Fruit fly (Drosophila melanogaster): ENCODE results near the gene CG42404.

Gene CG42404

DNA sequence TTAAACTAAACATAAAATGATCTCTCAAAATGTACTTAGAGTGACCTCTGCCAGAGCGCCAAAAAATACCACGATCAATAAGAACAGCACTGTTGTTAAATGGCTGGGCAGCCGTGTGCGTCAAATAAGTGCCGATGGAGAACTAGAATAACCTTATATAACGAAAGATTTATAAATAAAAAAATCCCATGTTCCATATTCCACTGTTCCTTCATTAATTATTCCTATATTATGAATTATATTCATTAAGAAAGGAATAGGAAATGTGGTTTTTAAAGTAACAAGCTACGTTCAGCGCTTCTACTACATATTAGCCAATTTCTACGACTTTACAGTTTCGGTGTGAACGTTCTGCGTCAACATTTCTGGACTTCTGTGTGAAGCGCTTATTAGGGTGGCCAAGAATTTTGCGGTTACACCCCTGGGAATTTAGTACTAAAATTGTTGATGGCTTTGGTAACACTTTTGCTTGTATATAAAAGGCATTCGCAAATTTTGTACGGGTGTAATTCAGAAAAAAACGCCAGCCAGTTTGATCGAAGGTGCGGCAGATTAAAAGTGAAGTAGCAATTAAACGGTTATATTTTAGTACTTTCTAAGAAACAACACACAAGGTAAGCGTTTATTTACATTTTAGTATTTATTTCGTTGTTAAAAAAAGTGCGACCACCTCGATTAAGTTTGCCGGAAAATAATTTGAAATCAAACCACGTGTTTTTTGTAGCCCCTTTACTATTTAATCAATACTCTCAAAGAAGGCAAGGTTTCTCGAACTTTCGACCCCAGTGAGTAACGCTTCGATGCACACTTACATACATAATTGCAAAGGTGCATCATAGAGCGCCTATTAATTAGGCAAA lies 7.5 kb upstream of the CG42404 start, which contains the start of the genes tefu and Hsc70-4:
TSS of gene tefu (minus strand) at position 51 of the 860 bp plus-strand sequence.
TSS of gene Hsc70-4 (plus strand) at position 502 of the 860 bp plus-strand sequence.
- TF ChIP-seq psq (optimal IDR thresholded peaks at IDR 0.05) (no peak), h (optimal IDR thresholded peaks at IDR 0.05) (no peak), insv (optimal IDR thresholded peaks at IDR 0.05) (no peak), ttk (optimal IDR thresholded peaks at IDR 0.05) (no peak), Sin3A (optimal IDR thresholded peaks at IDR 0.05) (no peak), Myc (optimal IDR thresholded peaks at IDR 0.05) (no peak)

DNA sequence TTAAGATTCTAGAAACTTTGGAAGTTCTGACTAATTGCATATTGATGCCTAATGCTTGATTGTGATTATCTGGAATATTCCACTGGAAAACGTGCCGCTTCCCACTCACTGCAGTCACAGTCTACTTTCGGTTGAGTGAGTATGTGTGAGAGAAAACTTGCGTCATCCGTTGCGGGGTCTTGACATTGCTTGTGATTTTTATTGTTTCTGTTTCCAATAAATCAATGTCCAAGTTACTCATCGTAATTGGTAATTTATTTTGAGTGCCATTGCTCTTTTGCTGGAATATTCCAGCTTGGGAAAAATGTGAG lies 6.9 kb upstream of the CG42404 start:
- TF ChIP-seq h (optimal IDR thresholded peaks at IDR 0.05) (no peak), Myc (optimal IDR thresholded peaks at IDR 0.05) (no peak), insv (optimal IDR thresholded peaks at IDR 0.05) (no peak), ttk (optimal IDR thresholded peaks at IDR 0.05) (no peak)

DNA sequence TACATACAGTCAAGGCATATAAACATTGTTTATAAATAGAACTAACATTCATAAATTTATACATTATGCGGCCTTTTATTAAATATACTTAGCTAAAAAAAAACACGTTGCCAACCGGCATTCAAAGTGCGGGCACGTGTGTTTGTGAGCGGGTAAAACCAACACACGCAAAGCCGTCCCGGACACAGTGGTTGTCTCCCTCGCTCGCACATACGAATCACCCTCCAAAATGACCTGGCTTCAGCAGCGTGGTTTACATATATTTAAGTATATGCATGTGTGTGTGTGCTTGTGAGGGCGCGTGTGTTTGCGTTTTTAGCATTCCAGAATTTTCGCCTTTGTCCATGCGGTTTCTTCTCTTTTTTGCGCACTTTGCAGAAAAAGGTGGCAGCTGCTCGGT lies 6.4 kb upstream of the CG42404 start:
- TF ChIP-seq h (optimal IDR thresholded peaks at IDR 0.05) = no peak
- TF ChIP-seq insv (optimal IDR thresholded peaks at IDR 0.05) = no peak
- no peak for TF ChIP-seq ttk (optimal IDR thresholded peaks at IDR 0.05)
- no peak for TF ChIP-seq psq (optimal IDR thresholded peaks at IDR 0.05)
- TF ChIP-seq Sin3A (optimal IDR thresholded peaks at IDR 0.05) = no peak
- no peak for TF ChIP-seq Myc (optimal IDR thresholded peaks at IDR 0.05)

DNA sequence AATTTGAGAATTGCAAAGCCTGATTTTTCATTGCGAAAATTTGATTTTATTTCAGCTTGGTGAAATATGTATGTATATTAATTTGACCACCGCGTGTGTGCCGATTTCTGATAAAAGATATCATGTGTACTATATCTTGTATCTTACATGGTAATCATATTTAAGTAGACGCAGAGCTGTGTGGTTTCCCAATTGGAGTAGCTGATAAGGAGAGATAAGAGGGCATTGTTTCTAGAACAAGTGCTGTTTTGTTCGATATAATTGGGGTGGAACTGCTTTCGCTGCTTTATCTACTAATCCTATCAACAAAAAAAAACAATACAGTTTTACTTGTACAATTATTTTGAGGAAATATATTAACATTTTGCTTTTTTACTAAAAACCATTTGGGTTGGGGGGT lies 3.3 kb upstream of the CG42404 start:
- TF ChIP-seq insv (optimal IDR thresholded peaks at IDR 0.05) (no peak), h (optimal IDR thresholded peaks at IDR 0.05) (no peak), ttk (optimal IDR thresholded peaks at IDR 0.05) (no peak), Sin3A (optimal IDR thresholded peaks at IDR 0.05) (no peak)

DNA sequence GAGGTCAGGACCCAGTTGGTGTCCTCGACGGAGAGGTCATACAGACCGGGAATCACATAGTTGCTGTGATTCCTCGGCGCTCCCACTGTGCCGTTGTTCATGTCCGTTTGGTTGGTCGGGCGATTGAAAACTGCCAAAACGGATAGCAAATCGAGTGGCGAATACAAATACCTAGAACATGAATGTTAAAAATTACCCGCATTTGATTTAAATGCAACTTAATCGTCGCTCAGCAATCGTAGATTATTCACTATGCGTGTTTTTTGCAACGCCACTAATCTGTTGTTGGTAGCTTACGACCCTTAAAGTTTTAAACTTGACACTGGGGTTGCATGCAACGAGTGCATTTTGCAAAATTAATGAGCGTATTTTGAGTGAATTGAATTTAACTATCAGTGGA lies 857 bp upstream of the CG42404 start, which contains the start of gene Amt:
TSS of gene Amt (minus strand) at position 101 of the 400 bp plus-strand sequence.
- TF ChIP-seq Sin3A (optimal IDR thresholded peaks at IDR 0.05) (no peak), ttk (optimal IDR thresholded peaks at IDR 0.05) (no peak), h (optimal IDR thresholded peaks at IDR 0.05) (no peak), psq (optimal IDR thresholded peaks at IDR 0.05) (no peak), Myc (optimal IDR thresholded peaks at IDR 0.05) (no peak), insv (optimal IDR thresholded peaks at IDR 0.05) (no peak)

DNA sequence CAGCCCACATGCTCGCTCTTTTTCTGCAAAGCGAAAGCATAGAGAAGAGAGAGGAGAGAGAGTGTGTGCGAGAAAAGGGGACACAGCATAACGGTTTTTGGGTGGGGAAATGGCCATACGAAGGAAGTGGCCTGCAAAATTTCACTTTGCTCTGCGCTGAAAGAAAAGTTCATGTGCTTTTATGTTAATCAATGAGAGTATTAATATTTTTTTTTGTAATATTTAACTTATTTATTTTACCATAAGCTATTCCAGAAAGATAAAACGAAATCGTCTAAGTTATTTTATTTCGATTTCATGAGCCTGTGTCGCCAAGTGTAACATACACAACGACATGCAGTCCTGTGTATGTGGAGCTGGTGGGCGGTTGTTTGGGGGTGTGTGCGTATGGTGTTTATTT lies 560 bp downstream of the CG42404 start:
- TF ChIP-seq insv (optimal IDR thresholded peaks at IDR 0.05) (no peak), h (optimal IDR thresholded peaks at IDR 0.05) (no peak), ttk (optimal IDR thresholded peaks at IDR 0.05) (no peak), psq (optimal IDR thresholded peaks at IDR 0.05) (no peak), Myc (optimal IDR thresholded peaks at IDR 0.05) (no peak), Sin3A (optimal IDR thresholded peaks at IDR 0.05) (no peak)

DNA sequence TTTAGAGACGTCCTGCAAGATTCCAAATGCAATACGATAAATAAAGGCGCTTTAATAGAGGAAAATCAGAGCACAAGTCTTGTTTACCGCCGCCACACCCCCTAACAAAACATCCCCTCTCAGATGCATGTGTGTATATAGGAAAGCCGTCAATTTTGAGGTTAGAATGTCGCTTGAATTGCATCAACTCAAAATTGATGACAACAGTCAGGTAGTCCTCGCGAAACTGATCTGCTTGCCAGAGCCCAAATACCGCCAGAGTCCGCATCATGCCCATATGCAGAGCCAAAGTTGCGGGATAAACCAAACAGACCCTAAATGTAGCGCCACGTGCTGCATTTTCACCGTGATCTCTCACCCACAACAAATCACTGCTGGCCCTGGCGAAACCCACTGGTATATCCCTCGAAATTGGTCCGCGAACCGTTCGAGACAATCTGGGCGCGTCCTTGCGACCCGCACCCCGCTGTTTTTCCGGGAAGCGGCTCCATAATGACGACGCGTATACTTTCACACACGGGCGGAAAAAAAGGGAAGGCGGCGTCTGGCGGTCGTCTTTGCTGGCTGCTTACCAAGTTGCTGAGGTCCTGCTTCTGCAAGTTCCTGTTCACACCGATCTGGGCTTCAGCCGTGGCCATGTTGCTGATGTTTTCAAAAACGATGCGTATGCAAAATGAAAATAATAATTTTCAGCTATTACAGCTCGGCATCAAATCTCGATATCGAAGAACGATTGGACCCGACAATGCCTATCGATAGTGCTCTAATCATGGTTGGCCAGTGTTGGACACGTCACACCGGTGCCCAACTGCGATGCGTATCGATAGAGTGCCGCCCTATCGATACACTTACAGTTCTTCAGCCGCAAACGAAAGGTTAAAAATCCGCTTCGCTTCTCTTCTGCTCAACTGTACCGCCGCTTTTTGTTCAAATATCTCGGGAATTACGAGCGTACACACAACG lies 13.1 kb downstream of the CG42404 start, which contains the start of the genes eIF2gamma and Set:
TSS of gene eIF2gamma (minus strand) at position 749 of the 963 bp plus-strand sequence.
TSS of gene Set (plus strand) at position 843 of the 963 bp plus-strand sequence.
- no peak for TF ChIP-seq h (optimal IDR thresholded peaks at IDR 0.05)
- no peak for TF ChIP-seq psq (optimal IDR thresholded peaks at IDR 0.05)
- no peak for TF ChIP-seq insv (optimal IDR thresholded peaks at IDR 0.05)
- no peak for TF ChIP-seq Sin3A (optimal IDR thresholded peaks at IDR 0.05)
- TF ChIP-seq ttk (optimal IDR thresholded peaks at IDR 0.05) = no peak
- no peak for TF ChIP-seq Myc (optimal IDR thresholded peaks at IDR 0.05)

DNA sequence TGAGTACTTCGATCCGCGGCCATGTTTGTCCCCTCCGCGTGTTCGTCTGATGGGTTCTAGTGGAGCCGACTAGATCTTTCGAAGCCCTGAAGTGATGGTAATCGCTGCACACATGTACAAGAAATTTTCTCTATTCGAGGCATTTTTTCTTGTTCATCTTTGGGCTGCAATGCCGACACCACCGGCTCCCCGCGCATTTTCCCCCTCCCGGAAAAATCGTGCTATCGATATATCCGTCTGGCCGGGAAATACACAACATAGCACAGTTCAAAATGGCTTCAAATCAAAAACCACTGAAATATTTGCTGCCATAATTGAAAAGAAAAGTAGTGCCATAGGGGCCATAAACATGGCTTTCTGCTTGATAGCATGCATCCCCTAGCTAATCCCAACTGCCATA lies 14.1 kb downstream of the CG42404 start:
- TF ChIP-seq psq (optimal IDR thresholded peaks at IDR 0.05) (no peak), h (optimal IDR thresholded peaks at IDR 0.05) (no peak), ttk (optimal IDR thresholded peaks at IDR 0.05) (no peak), insv (optimal IDR thresholded peaks at IDR 0.05) (no peak), Sin3A (optimal IDR thresholded peaks at IDR 0.05) (no peak), Myc (optimal IDR thresholded peaks at IDR 0.05) (no peak)

DNA sequence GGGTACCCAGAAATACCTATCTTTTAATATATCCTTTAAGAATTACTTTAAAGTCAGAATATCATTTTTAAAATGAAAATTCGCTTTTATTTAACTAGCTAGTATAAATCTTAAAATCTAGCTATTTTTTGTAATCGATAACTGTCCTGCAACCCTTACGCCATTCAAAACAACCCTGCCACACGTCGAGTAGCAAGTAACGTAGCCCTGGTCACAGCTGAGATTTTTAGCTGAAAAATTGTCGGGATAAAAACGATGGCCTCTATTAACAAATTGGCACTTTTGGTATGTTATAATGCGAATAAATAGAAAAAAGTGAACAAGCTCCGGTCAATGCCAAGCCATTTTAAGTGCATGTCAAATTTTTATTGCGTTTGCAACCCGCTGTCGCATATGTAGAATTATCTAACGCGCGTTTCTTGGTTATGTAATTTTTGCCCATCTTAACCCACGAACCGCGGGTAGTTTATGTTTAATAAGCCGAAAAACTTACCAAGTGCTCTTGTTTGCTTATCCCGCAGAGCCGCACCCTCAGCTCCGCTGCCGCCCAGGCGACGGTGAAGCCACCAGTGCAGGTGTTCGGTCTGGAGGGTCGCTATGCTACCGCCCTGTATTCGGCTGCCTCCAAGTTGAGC lies 15.6 kb downstream of the CG42404 start, which contains the start of gene ATPsynO:
TSS of gene ATPsynO (plus strand) at position 186 of the 635 bp plus-strand sequence.
- TF ChIP-seq Sin3A (optimal IDR thresholded peaks at IDR 0.05) = no peak
- TF ChIP-seq h (optimal IDR thresholded peaks at IDR 0.05) = no peak
- no peak for TF ChIP-seq psq (optimal IDR thresholded peaks at IDR 0.05)
- no peak for TF ChIP-seq insv (optimal IDR thresholded peaks at IDR 0.05)
- TF ChIP-seq Myc (optimal IDR thresholded peaks at IDR 0.05) = no peak
- TF ChIP-seq ttk (optimal IDR thresholded peaks at IDR 0.05) = no peak

DNA sequence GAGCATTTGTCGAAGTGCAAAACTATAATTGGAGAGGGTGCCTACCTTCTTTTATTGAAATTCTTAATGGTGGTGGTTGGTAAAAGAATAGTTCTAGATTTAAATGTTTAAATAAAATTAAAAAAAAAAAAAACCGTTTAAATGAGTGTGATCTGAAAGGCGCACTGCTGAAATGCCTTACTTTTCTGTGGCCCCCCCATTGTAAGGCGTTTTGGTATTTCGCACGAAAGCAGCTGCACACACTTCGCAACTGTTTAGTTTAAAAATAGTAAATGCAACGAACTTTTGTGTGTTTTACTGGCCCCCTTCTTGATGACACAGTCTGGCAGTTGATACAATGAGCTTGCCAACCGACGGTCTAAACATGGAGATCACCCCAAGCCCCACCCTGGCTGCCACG lies 18.5 kb downstream of the CG42404 start, which contains the start of the genes CG14864 and Zip88E:
TSS of gene CG14864 (minus strand) at position 113 of the 400 bp plus-strand sequence.
TSS of gene Zip88E (plus strand) at position 237 of the 400 bp plus-strand sequence.
- TF ChIP-seq ttk (optimal IDR thresholded peaks at IDR 0.05) (no peak), psq (optimal IDR thresholded peaks at IDR 0.05) (no peak), h (optimal IDR thresholded peaks at IDR 0.05) (no peak), insv (optimal IDR thresholded peaks at IDR 0.05) (no peak), Myc (optimal IDR thresholded peaks at IDR 0.05) (no peak), Sin3A (optimal IDR thresholded peaks at IDR 0.05) (no peak)

DNA sequence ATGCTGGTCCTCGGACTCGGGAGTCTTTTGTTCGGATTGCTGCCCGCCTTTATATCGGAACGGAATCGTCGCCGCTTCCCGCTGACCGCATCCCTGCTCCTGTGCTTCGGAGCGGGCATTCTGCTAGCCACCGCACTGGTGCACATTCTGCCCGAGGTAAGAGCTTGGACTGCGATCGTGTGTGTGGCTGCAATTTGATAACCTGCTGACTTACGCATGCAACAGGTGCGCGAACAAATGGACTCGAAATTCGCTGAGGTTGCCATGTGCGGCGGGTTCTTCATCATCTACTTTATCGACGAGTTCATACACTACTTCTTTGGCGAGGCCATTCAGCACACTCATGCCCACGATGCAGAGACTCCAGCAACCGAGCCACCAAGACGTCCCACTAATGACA lies 19.0 kb downstream of the CG42404 start:
- TF ChIP-seq Sin3A (optimal IDR thresholded peaks at IDR 0.05) = no peak
- no peak for TF ChIP-seq insv (optimal IDR thresholded peaks at IDR 0.05)
- TF ChIP-seq h (optimal IDR thresholded peaks at IDR 0.05) = no peak
- no peak for TF ChIP-seq psq (optimal IDR thresholded peaks at IDR 0.05)
- no peak for TF ChIP-seq Myc (optimal IDR thresholded peaks at IDR 0.05)
- no peak for TF ChIP-seq ttk (optimal IDR thresholded peaks at IDR 0.05)
